Fruit fly (Drosophila melanogaster) whole organism, adult: Measurements from ENCODE around the gene tant.

Experiments used
- CG11617 ChIP-seq: fragments of 200-800 bp; sonication (Bioruptor generic); optimal IDR thresholded peaks from 2 replicates; lab custom pipeline; 2017; ENCODE audit warnings: mild to moderate bottlenecking, missing biosample characterization, missing genetic modification reagents, missing genetic modification characterization
- CG12768 ChIP-seq: fragments of 200-800 bp; sonication (Bioruptor generic); optimal IDR thresholded peaks from 2 replicates; lab custom pipeline; 2017; ENCODE audit warnings: missing biosample characterization, missing genetic modification characterization, mild to moderate bottlenecking, moderate library complexity, missing genetic modification reagents
- CG14711 ChIP-seq: fragments of 200-800 bp; sonication (Bioruptor generic); optimal IDR thresholded peaks from 2 replicates; lab custom pipeline; 2018; ENCODE audit warnings: missing biosample characterization, mild to moderate bottlenecking, missing genetic modification characterization, moderate library complexity
- CG1620 ChIP-seq: fragments of 200-800 bp; sonication (Bioruptor generic); optimal IDR thresholded peaks from 2 replicates; lab custom pipeline; 2016; ENCODE audit warnings: missing biosample characterization, missing genetic modification characterization
- CG33017 ChIP-seq: fragments of 200-800 bp; sonication (Bioruptor generic); optimal IDR thresholded peaks from 2 replicates; lab custom pipeline; 2018; ENCODE audit warnings: missing biosample characterization, mild to moderate bottlenecking, missing genetic modification characterization, moderate library complexity
- CG5204 ChIP-seq: fragments of 200-800 bp; sonication (Bioruptor generic); optimal IDR thresholded peaks from 2 replicates; lab custom pipeline; 2016; ENCODE audit warnings: missing biosample characterization, missing genetic modification characterization
- CG7045 ChIP-seq: fragments of 200-800 bp; sonication (Bioruptor generic); optimal IDR thresholded peaks from 2 replicates; lab custom pipeline; 2017; ENCODE audit warnings: missing biosample characterization, mild to moderate bottlenecking, missing genetic modification characterization
- CG7101 ChIP-seq: fragments of 200-800 bp; sonication (Bioruptor generic); optimal IDR thresholded peaks from 2 replicates; lab custom pipeline; 2018; ENCODE audit warnings: missing biosample characterization, mild to moderate bottlenecking, missing genetic modification characterization, moderate library complexity
- Clk ChIP-seq: fragments of 200-800 bp; sonication (Bioruptor generic); optimal IDR thresholded peaks from 2 replicates; lab custom pipeline; 2017; ENCODE audit warnings: missing biosample characterization, missing genetic modification characterization
- Crg-1 ChIP-seq: fragments of 200-800 bp; sonication (Bioruptor generic); optimal IDR thresholded peaks from 2 replicates; lab custom pipeline; 2016; ENCODE audit warnings: missing biosample characterization, missing genetic modification characterization
- Hr96 ChIP-seq: fragments of 200-800 bp; sonication (Bioruptor generic); optimal IDR thresholded peaks from 2 replicates; lab custom pipeline; 2016; ENCODE audit warnings: missing biosample characterization, missing genetic modification characterization
- Mnt ChIP-seq: fragments of 200-800 bp; sonication (Bioruptor generic); optimal IDR thresholded peaks from 2 replicates; lab custom pipeline; 2016; ENCODE audit warnings: missing biosample characterization, mild to moderate bottlenecking, missing genetic modification characterization
- bab1 ChIP-seq: fragments of 200-800 bp; sonication (Bioruptor generic); optimal IDR thresholded peaks from 3 replicates; lab custom pipeline; 2019; ENCODE audit warnings: missing biosample characterization, mild to moderate bottlenecking, missing genetic modification characterization, moderate library complexity
- cic ChIP-seq: fragments of 200-800 bp; sonication (Bioruptor generic); optimal IDR thresholded peaks from 2 replicates; lab custom pipeline; 2017; ENCODE audit warnings: missing biosample characterization, mild to moderate bottlenecking, missing genetic modification characterization, moderate library complexity
- cnc ChIP-seq, 2 experiments: fragments of >200 bp; optimal IDR thresholded peaks; 2 replicates each; lab custom pipeline; 2017
- kay ChIP-seq: fragments of 200-800 bp; sonication (Bioruptor generic); peaks from one replicate; lab custom pipeline; 2016; ENCODE audit warnings: missing biosample characterization, missing genetic modification characterization, borderline replicate concordance
- ovo ChIP-seq: fragments of 200-800 bp; sonication (Bioruptor generic); optimal IDR thresholded peaks from 2 replicates; lab custom pipeline; 2016; ENCODE audit warnings: missing biosample characterization, missing genetic modification characterization
- pad ChIP-seq: fragments of 200-800 bp; sonication (Bioruptor generic); optimal IDR thresholded peaks from 3 replicates; lab custom pipeline; 2017; ENCODE audit warnings: missing biosample characterization, missing genetic modification characterization, mild to moderate bottlenecking, moderate library complexity, missing genetic modification reagents
- tj ChIP-seq: fragments of 200-800 bp; sonication (Bioruptor generic); optimal IDR thresholded peaks from 3 replicates; lab custom pipeline; 2017; ENCODE audit warnings: missing biosample characterization, mild to moderate bottlenecking, missing genetic modification characterization, moderate library complexity
- toe ChIP-seq: fragments of 200-800 bp; sonication (Bioruptor generic); optimal IDR thresholded peaks from 2 replicates; lab custom pipeline; 2016; ENCODE audit warnings: missing biosample characterization, missing genetic modification characterization

Gene tant

DNA sequence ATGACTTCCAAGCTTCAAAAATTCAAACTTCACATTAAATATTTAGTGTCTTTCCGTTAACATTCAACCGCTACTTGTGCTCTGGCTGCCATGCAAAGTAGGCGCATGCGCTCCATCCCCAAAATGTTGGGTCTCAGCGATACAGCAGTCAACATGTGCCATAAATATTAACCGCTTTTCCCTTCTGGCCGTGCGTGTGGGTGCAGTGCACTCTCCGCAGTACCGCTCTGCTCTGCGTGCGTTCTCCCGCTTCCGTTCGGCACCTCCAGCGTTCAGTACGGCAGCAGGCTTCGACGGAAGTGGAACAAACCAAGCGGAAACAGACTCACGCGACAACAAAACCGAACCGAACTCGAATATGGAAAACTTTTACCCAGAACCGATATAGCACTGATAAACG, 21.5 kb downstream of the tant start, which contains the start of gene ssp6:
ssp6 (plus strand) TSS at position 294 of the 400 bp plus-strand sequence.
- TF ChIP-seq CG7045 (GFP tag; lab: Kevin White, UChicago) (no peak), Crg-1 (GFP tag; lab: Kevin White, UChicago) (no peak)

DNA sequence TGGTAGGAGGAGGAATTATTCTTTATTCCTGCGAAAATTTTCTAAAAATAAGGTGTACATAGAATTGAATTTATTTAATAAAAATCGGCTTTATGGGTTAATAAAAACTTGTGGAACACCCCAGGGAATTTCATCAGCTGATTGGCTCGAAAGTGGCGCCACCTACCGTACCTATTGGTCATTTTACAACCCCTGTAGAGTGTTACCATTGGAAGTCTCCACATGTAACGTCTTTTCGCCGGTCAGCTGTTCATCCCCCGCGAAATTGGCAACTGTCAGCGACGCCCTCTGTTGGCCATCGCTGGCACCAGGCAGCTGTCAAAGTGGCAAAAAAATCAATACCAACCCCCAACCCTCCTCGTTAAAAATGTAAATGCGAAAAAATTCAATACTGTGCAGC, 27.6 kb downstream of the tant start, which contains the start of gene CG13293:
CG13293 (plus strand) TSS at position 323 of the 400 bp plus-strand sequence.
- TF ChIP-seq CG1620 (GFP tag; lab: Kevin White, UChicago) (no peak), Hr96 (GFP tag; lab: Kevin White, UChicago) (no peak), Mnt (GFP tag; lab: Kevin White, UChicago) (no peak), CG5204 (GFP tag; lab: Kevin White, UChicago) (no peak), CG14711 (tag; lab: Kevin White, UChicago) (no peak), Crg-1 (GFP tag; lab: Kevin White, UChicago) (no peak), toe (GFP tag; lab: Kevin White, UChicago) (no peak), cnc (optimal IDR thresholded peaks at IDR 0.05; lab: Kevin White, UChicago) (no peak), ovo (GFP tag; lab: Kevin White, UChicago) (no peak), kay (GFP tag; lab: Kevin White, UChicago) (no peak), pad (GFP tag; lab: Kevin White, UChicago) (no peak), Clk (no peak), bab1 (GFP tag; lab: Kevin White, UChicago) (no peak), cic (GFP tag; lab: Kevin White, UChicago) (no peak), CG33017 (no peak), CG12768 (GFP tag; lab: Kevin White, UChicago) (no peak), tj (GFP tag; lab: Kevin White, UChicago) (no peak)

DNA sequence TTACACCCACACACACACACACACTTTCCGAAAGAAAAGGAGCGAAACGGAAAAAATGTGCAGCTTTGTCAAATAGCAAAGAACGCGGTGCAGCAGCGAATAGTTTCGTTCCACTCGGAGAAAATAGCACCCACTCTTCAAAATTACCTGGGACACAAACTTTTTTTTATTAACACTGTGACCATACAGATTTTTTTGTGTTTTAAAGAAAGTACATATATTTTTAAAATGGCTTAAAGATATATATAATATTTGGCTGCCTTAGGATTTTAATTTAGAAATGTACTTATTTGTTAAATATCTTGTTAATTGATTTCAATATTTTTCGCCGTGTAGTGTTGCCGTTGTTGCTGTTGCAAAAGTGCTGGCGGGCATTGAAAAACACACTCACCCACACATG, 29.5 kb downstream of the tant start:
- TF ChIP-seq CG33017 (no peak), cnc (optimal IDR thresholded peaks at IDR 0.05; lab: Kevin White, UChicago) (no peak), CG5204 (GFP tag; lab: Kevin White, UChicago) (peak; percentile 19)

DNA sequence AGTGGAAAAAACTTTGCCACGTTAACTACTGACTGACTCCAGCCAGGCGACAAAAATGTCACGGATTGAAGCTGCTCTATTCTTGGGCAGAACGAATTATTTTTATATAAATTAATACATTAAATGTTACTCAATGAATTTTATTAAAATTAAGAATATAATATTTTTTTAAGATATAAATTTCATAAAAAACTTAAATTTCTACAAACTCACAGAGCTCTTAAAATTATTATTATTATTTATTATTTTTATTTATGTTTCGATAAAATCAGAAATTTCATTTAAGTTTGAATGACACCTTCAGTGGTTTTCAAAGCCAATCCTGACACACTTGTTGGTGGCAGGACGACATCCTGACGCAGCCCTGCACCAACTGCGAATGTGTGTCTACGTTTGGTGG, 30.2 kb downstream of the tant start:
- TF ChIP-seq ovo (GFP tag; lab: Kevin White, UChicago) (no peak), pad (GFP tag; lab: Kevin White, UChicago) (no peak), CG11617 (no peak), CG14711 (tag; lab: Kevin White, UChicago) (no peak), cic (GFP tag; lab: Kevin White, UChicago) (no peak), Crg-1 (GFP tag; lab: Kevin White, UChicago) (no peak), Hr96 (GFP tag; lab: Kevin White, UChicago) (no peak), CG12768 (GFP tag; lab: Kevin White, UChicago) (no peak), bab1 (GFP tag; lab: Kevin White, UChicago) (no peak)

DNA sequence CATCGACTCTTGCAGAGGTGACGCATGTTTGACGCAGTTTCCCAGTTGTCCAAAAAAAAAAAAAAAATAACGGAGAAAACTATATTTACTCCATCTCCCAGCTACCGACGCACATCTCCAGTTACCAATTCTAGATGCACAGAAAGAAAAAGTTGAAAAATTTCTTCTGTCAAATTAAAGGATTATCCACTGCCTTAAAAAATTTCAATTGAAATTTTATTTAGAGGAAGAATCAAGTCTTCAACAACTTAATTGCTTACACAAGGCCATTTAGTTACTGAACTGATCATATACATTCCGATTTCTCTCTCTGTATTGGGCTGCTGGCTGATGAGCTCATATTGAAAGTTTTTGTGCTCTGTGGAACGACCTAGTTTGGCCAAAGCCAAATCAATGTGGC, 31.1 kb downstream of the tant start:
- TF ChIP-seq CG12768 (GFP tag; lab: Kevin White, UChicago): no peak

DNA sequence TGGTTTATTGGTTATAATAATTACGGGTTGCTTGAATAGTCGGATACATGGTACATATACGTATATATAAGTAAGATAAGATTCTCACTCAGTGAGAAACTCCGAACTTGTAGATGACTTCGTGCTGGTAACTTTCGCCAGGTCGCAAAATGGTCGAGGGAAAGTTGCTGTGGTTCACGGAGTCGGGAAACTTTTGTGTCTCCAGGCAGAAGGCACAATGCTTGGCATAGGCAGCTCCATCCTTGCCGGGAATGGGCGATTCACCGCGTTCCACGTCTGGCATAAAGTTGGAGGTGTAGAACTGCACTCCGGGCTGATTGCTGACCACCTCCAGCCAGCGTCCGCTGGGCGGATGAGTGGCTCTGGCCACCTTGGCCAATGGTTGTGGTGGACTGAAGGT, 38.3 kb downstream of the tant start, which contains the start of gene CG10469:
CG10469 (minus strand) TSS at position 101 of the 400 bp plus-strand sequence.
- TF ChIP-seq CG11617 (no peak), Crg-1 (GFP tag; lab: Kevin White, UChicago) (no peak), CG7045 (GFP tag; lab: Kevin White, UChicago) (no peak), tj (GFP tag; lab: Kevin White, UChicago) (no peak), cnc (optimal IDR thresholded peaks at IDR 0.05; lab: Kevin White, UChicago) (no peak), Mnt (GFP tag; lab: Kevin White, UChicago) (no peak), cic (GFP tag; lab: Kevin White, UChicago) (no peak), bab1 (GFP tag; lab: Kevin White, UChicago) (no peak), CG14711 (tag; lab: Kevin White, UChicago) (no peak), CG7101 (tag; lab: Kevin White, UChicago) (no peak), CG33017 (no peak), CG5204 (GFP tag; lab: Kevin White, UChicago) (no peak), CG1620 (GFP tag; lab: Kevin White, UChicago) (no peak), Clk (no peak), CG12768 (GFP tag; lab: Kevin White, UChicago) (no peak)

DNA sequence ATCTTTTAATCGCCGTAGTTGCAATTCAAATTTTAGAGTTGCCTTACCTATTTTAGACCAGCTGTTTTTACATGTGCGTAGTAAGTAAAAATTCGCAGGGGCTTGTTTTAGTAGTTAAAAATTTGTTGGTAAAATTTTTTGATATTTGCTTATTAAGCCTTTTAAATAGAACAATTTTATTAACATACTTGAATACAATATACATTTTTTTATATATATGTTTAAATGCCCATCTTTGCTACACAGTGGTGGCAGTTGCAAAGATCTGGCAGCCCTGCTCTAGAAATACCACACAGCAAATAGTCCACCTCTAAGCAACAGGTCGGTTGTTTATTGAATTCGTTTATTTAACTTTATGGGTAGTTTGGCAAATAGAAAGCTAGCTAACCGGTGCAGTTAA, 39.8 kb downstream of the tant start, which contains the start of the genes CG10467 and loj:
CG10467 (minus strand) TSS at position 51 of the 400 bp plus-strand sequence.
loj (plus strand) TSS at position 291 of the 400 bp plus-strand sequence.
- peak; percentile 87 for TF ChIP-seq CG11617
- TF ChIP-seq bab1 (GFP tag; lab: Kevin White, UChicago): peak; percentile 88
- TF ChIP-seq cnc (optimal IDR thresholded peaks at IDR 0.05; lab: Kevin White, UChicago): no peak
- TF ChIP-seq CG14711 (tag; lab: Kevin White, UChicago): peak; percentile 94
- TF ChIP-seq CG12768 (GFP tag; lab: Kevin White, UChicago): peak; percentile 91
- peak; percentile 62 for TF ChIP-seq Mnt (GFP tag; lab: Kevin White, UChicago)
- TF ChIP-seq kay (GFP tag; lab: Kevin White, UChicago): no peak
- TF ChIP-seq cic (GFP tag; lab: Kevin White, UChicago): peak; percentile 31
- TF ChIP-seq CG7045 (GFP tag; lab: Kevin White, UChicago): peak; percentile 93
- peak; percentile 88 for TF ChIP-seq CG5204 (GFP tag; lab: Kevin White, UChicago)
- TF ChIP-seq ovo (GFP tag; lab: Kevin White, UChicago): peak; percentile 86
- TF ChIP-seq tj (GFP tag; lab: Kevin White, UChicago): peak; percentile 69
- peak; percentile 92 for TF ChIP-seq CG7101 (tag; lab: Kevin White, UChicago)
- TF ChIP-seq Crg-1 (GFP tag; lab: Kevin White, UChicago): peak; percentile 77
- peak; percentile 88 for TF ChIP-seq CG33017
- peak; percentile 78 for TF ChIP-seq pad (GFP tag; lab: Kevin White, UChicago)
- TF ChIP-seq Hr96 (GFP tag; lab: Kevin White, UChicago): peak; percentile 75
- TF ChIP-seq Clk: peak; percentile 81
- peak; percentile 84 for TF ChIP-seq toe (GFP tag; lab: Kevin White, UChicago)
- TF ChIP-seq CG1620 (GFP tag; lab: Kevin White, UChicago): peak; percentile 88
